Worm (Caenorhabditis elegans): Measurements from ENCODE around the gene prp-40.

DNA sequence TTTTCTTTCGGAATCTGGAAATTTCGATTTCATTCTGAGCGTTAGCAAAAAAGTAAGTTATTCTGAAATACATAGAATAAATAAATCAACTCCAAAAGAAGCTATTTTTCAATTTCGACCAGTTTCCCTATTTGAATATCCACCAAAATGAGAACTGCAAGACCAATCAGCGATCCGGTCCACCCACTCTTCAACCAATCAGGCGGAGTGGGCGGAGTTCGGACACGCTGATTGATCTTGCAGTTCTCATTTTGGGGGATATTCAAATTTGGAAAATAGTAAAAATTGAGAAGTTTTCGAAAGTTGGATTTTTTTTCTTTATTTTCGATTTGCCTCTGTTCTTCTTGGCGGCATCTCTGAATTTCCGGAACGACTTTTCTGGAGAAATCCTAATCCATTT is 49.0 kb downstream of the prp-40 start:
- TF ChIP-seq ama-1 (optimal IDR thresholded peaks at IDR 0.05) (no peak), ceh-36 (tag; optimal IDR thresholded peaks at IDR 0.05) (no peak), hmbx-1 (tag; optimal IDR thresholded peaks at IDR 0.05) (no peak), scrt-1 (GFP tag; IDR thresholded peaks at IDR 0.05) (no peak), ceh-13 (GFP tag; optimal IDR thresholded peaks at IDR 0.05) (no peak), sea-1 (GFP tag; conservative IDR thresholded peaks at IDR 0.05) (no peak), ets-7 (tag; optimal IDR thresholded peaks at IDR 0.05) (no peak), hnd-1 (tag; optimal IDR thresholded peaks at IDR 0.05) (no peak), flt-1 (GFP tag; IDR thresholded peaks at IDR 0.05) (no peak)

Data from whole organism, early embryonic.